Worm (Caenorhabditis elegans): ENCODE results near the gene Y71H2AM.3.

DNA sequence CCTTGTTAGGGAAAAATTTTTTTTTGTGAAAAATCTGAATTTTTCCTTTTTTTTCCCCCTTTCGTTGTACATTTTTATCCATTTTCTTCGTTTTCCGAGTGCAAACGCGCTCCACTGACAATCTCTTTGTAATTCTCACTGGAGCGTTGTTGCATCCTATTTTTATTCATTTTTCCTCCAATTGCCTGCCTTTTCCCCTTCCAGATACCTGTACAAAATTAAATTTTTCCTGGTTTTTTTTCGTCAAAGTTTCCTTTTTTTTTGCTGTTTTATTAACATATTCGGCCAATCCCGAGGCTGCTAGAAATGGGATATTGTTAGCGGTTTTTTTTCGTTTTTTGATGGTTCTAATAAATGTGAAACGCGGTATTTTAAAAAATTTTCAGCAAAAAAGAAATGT is 6.2 kb downstream of the Y71H2AM.3 start:
- TF ChIP-seq scrt-1 (GFP tag; IDR thresholded peaks at IDR 0.05) (no peak), ama-1 (optimal IDR thresholded peaks at IDR 0.05) (no peak), flt-1 (GFP tag; IDR thresholded peaks at IDR 0.05) (no peak), F13C5.2 (tag; optimal IDR thresholded peaks at IDR 0.05) (no peak), tra-4 (tag; optimal IDR thresholded peaks at IDR 0.05) (no peak), tbx-11 (GFP tag; IDR thresholded peaks at IDR 0.05) (0 out of 2 replicates have a peak, but pooled peaks have one; percentile 19), aly-1 (tag; optimal IDR thresholded peaks at IDR 0.05) (no peak), sea-1 (GFP tag; conservative IDR thresholded peaks at IDR 0.05) (peak; percentile 49; the same call in 1 of the 2 replicates), ceh-36 (tag; optimal IDR thresholded peaks at IDR 0.05) (no peak), hnd-1 (tag; optimal IDR thresholded peaks at IDR 0.05) (no peak)

Data from whole organism, early embryonic.